Fruit fly (Drosophila melanogaster): ENCODE measurements around the gene CG32548.

The CG32548 gene

dm6 chrX:18405567-18406059 is 34.8 kb downstream of the CG32548 start (continued):
- TF ChIP-seq CG12769 (tag; optimal IDR thresholded peaks at IDR 0.05) (peak; percentile 44), salm (tag; optimal IDR thresholded peaks at IDR 0.05) (peak; percentile 55), sc (optimal IDR thresholded peaks at IDR 0.05) (no peak), sc (GFP tag; optimal IDR thresholded peaks at IDR 0.05) (peak; percentile 71), CG10209 (GFP tag; optimal IDR thresholded peaks at IDR 0.05) (peak; percentile 52), Oli (tag; optimal IDR thresholded peaks at IDR 0.05) (peak; percentile 85), Awh (GFP tag; IDR thresholded peaks at IDR 0.05) (0 out of 2 replicates have a peak, but pooled peaks have one; percentile 44), fd64A (GFP tag; optimal IDR thresholded peaks at IDR 0.05) (no peak), CG30403 (GFP tag; optimal IDR thresholded peaks at IDR 0.05) (peak; percentile 85), CG17829 (tag; optimal IDR thresholded peaks at IDR 0.05) (peak; percentile 41), pnt (GFP tag; optimal IDR thresholded peaks at IDR 0.05) (peak; percentile 29), CG8388 (GFP tag; optimal IDR thresholded peaks at IDR 0.05) (peak; percentile 77), CG6254 (GFP tag; optimal IDR thresholded peaks at IDR 0.05) (peak; percentile 49), disco-r (GFP tag; optimal IDR thresholded peaks at IDR 0.05) (no peak), CG12659 (GFP tag; optimal IDR thresholded peaks at IDR 0.05) (peak; percentile 64), CG8290 (GFP tag; optimal IDR thresholded peaks at IDR 0.05) (no peak), CG8290 (tag; optimal IDR thresholded peaks at IDR 0.05) (peak in 1 of 2 experiments; percentile 52), grau (tag; optimal IDR thresholded peaks at IDR 0.05) (peak; percentile 74), Opbp (GFP tag; IDR thresholded peaks at IDR 0.05; ENCODE audit: partially characterized antibody) (no peak), Myb (GFP tag; optimal IDR thresholded peaks at IDR 0.05) (peak; percentile 8), CG2889 (GFP tag; IDR thresholded peaks at IDR 0.05) (0 out of 3 replicates have a peak, but pooled peaks have one; percentile 25), CG10979 (tag; optimal IDR thresholded peaks at IDR 0.05) (peak; percentile 78), scrt (GFP tag; optimal IDR thresholded peaks at IDR 0.05) (no peak), Med (GFP tag) (peak; percentile 88), CG34224 (GFP tag; IDR thresholded peaks at IDR 0.05; ENCODE audit: partially characterized antibody) (no peak), CG1603 (tag; optimal IDR thresholded peaks at IDR 0.05) (peak; percentile 56), Hmr (GFP tag; optimal IDR thresholded peaks at IDR 0.05) (peak; percentile 63), CG9215 (GFP tag; IDR thresholded peaks at IDR 0.05) (peak; percentile 28; the same call in 1 of the 2 replicates), ranshi (GFP tag; IDR thresholded peaks at IDR 0.05) (no peak), sob (GFP tag; IDR thresholded peaks at IDR 0.05) (0 out of 2 replicates have a peak, but pooled peaks have one; percentile 26), CG15696 (tag; optimal IDR thresholded peaks at IDR 0.05) (no peak), org-1 (GFP tag; optimal IDR thresholded peaks at IDR 0.05) (peak; percentile 39), ttk (GFP tag; IDR thresholded peaks at IDR 0.05) (peak; percentile 45), CG6689 (GFP tag; IDR thresholded peaks at IDR 0.05) (peak; percentile 57), Rx (GFP tag; IDR thresholded peaks at IDR 0.05) (peak; percentile 2; the same call in 1 of the 2 replicates), CG32532 (GFP tag; IDR thresholded peaks at IDR 0.05) (peak; percentile 60; the same call in 1 of the 2 replicates), danr (GFP tag; IDR thresholded peaks at IDR 0.05) (peak; percentile 56; the same call in 1 of the 2 replicates), HLHmδ (GFP tag; optimal IDR thresholded peaks at IDR 0.05) (no peak), oc (tag; optimal IDR thresholded peaks at IDR 0.05) (peak; percentile 59), B-H2 (GFP tag; optimal IDR thresholded peaks at IDR 0.05) (no peak), CG31365 (tag; optimal IDR thresholded peaks at IDR 0.05) (no peak), CG8281 (tag; optimal IDR thresholded peaks at IDR 0.05) (peak; percentile 54), Dll (GFP tag; IDR thresholded peaks at IDR 0.05; ENCODE audit: partially characterized antibody) (no peak), Hey (tag; optimal IDR thresholded peaks at IDR 0.05) (no peak), CG7839 (tag; optimal IDR thresholded peaks at IDR 0.05) (peak; percentile 83), CG10431 (GFP tag; optimal IDR thresholded peaks at IDR 0.05) (peak; percentile 61), CG14441 (GFP tag; IDR thresholded peaks at IDR 0.05) (peak; percentile 15; the same call in 1 of the 2 replicates), CG33213 (GFP tag; optimal IDR thresholded peaks at IDR 0.05) (no peak), CG30431 (GFP tag; optimal IDR thresholded peaks at IDR 0.05) (peak; percentile 51), dysf (GFP tag; IDR thresholded peaks at IDR 0.05) (peak; percentile 64; the same call in 2 of the 3 replicates)

All from whole organism, embryonic.